Fruit fly (Drosophila melanogaster) whole organism, prepupa: Measurements from ENCODE around the gene CG12986.

ENCODE experiments used
- Blimp-1 ChIP-seq: fragments of 200-800 bp; sonication (Bioruptor generic); optimal IDR thresholded peaks from 3 replicates; lab custom pipeline; 2017; ENCODE audit warnings: missing biosample characterization, missing genetic modification characterization, mild to moderate bottlenecking, moderate library complexity, missing genetic modification reagents
- CG10631 ChIP-seq: fragments of 200-800 bp; sonication (Bioruptor generic); optimal IDR thresholded peaks from 2 replicates; lab custom pipeline; 2016; ENCODE audit warnings: missing biosample characterization, missing genetic modification characterization
- CG10669 ChIP-seq: fragments of 200-800 bp; sonication (Bioruptor generic); optimal IDR thresholded peaks from 3 replicates; lab custom pipeline; 2018; ENCODE audit warnings: missing biosample characterization, mild to moderate bottlenecking, missing genetic modification characterization, moderate library complexity
- CG11762 ChIP-seq: fragments of 200-800 bp; sonication (Bioruptor generic); optimal IDR thresholded peaks from 3 replicates; lab custom pipeline; 2016; ENCODE audit warnings: missing biosample characterization, missing genetic modification characterization; ENCODE audit not compliant: insufficient read depth
- CG11902 ChIP-seq: fragments of 200-800 bp; sonication (Bioruptor generic); optimal IDR thresholded peaks from 3 replicates; lab custom pipeline; 2016; ENCODE audit warnings: missing biosample characterization, missing genetic modification characterization
- CG15336 ChIP-seq: fragments of 200-800 bp; sonication (Bioruptor generic); IDR thresholded peaks from 2 replicates; pipeline ENCODE4 v1.3.6; 2022; ENCODE audit warnings: missing biosample characterization, missing genetic modification characterization
- CG1621 ChIP-seq: fragments of 200-800 bp; sonication (Bioruptor generic); optimal IDR thresholded peaks from 3 replicates; lab custom pipeline; 2018; ENCODE audit warnings: missing biosample characterization, mild to moderate bottlenecking, missing genetic modification characterization
- CG16779 ChIP-seq: fragments of 200-800 bp; sonication (Bioruptor generic); optimal IDR thresholded peaks from 3 replicates; lab custom pipeline; 2017; ENCODE audit warnings: missing biosample characterization, mild to moderate bottlenecking, missing genetic modification characterization
- CG3032 ChIP-seq: fragments of 200-800 bp; optimal IDR thresholded peaks from 2 replicates; lab custom pipeline; 2019; ENCODE audit warnings: missing biosample characterization, mild to moderate bottlenecking, missing genetic modification characterization, moderate library complexity
- CG31627 ChIP-seq: fragments of 200-800 bp; sonication (Bioruptor generic); optimal IDR thresholded peaks from 3 replicates; lab custom pipeline; 2016; ENCODE audit warnings: missing biosample characterization, missing genetic modification characterization
- CG32006 ChIP-seq: fragments of 200-800 bp; sonication (Bioruptor generic); optimal IDR thresholded peaks from 3 replicates; lab custom pipeline; 2017; ENCODE audit warnings: missing biosample characterization, mild to moderate bottlenecking, missing genetic modification characterization
- CG34406 ChIP-seq: fragments of 200-800 bp; sonication (Bioruptor generic); optimal IDR thresholded peaks from 3 replicates; lab custom pipeline; 2016; ENCODE audit warnings: missing biosample characterization, missing genetic modification characterization
- CG4318 ChIP-seq: fragments of 200-800 bp; sonication (Bioruptor generic); optimal IDR thresholded peaks from 3 replicates; lab custom pipeline; 2017; ENCODE audit warnings: missing biosample characterization, mild to moderate bottlenecking, missing genetic modification characterization
- CG6163 ChIP-seq: fragments of 200-800 bp; sonication (Bioruptor generic); IDR thresholded peaks from 3 replicates; pipeline ENCODE4 v1.3.6; 2022; ENCODE audit warnings: missing biosample characterization, missing genetic modification characterization
- CG6792 ChIP-seq: fragments of 200-800 bp; sonication (Bioruptor generic); optimal IDR thresholded peaks from 3 replicates; lab custom pipeline; 2016; ENCODE audit warnings: missing biosample characterization, missing genetic modification characterization
- CG6854 ChIP-seq: fragments of 200-800 bp; sonication (Bioruptor generic); optimal IDR thresholded peaks from 2 replicates; lab custom pipeline; 2017; ENCODE audit warnings: missing biosample characterization, mild to moderate bottlenecking, missing genetic modification characterization
- CG7368 ChIP-seq: fragments of 200-800 bp; sonication (Bioruptor generic); optimal IDR thresholded peaks from 3 replicates; lab custom pipeline; 2016; ENCODE audit warnings: missing biosample characterization, missing genetic modification characterization
- CG8119 ChIP-seq: fragments of 200-800 bp; sonication (Bioruptor generic); IDR thresholded peaks from 3 replicates; pipeline ENCODE4 v1.3.6; 2022; ENCODE audit warnings: missing biosample characterization, missing genetic modification characterization
- CG9139 ChIP-seq: fragments of 200-800 bp; sonication (Bioruptor generic); optimal IDR thresholded peaks from 3 replicates; lab custom pipeline; 2017; ENCODE audit warnings: missing biosample characterization, mild to moderate bottlenecking, missing genetic modification characterization
- Eip75B ChIP-seq: fragments of 200-800 bp; sonication (Bioruptor generic); optimal IDR thresholded peaks from 3 replicates; lab custom pipeline; 2016; ENCODE audit warnings: missing biosample characterization, missing genetic modification characterization
- Eip78C ChIP-seq: fragments of 200-800 bp; sonication (Bioruptor generic); peaks from one replicate; lab custom pipeline; 2016; ENCODE audit warnings: missing biosample characterization, missing genetic modification characterization
- Eip93F ChIP-seq: fragments of 200-800 bp; sonication (Bioruptor generic); optimal IDR thresholded peaks from 2 replicates; lab custom pipeline; 2016; ENCODE audit warnings: missing biosample characterization, mild to moderate bottlenecking, missing genetic modification characterization
- Ets21C ChIP-seq: fragments of 200-800 bp; sonication (Bioruptor generic); optimal IDR thresholded peaks from 3 replicates; lab custom pipeline; 2016; ENCODE audit warnings: missing biosample characterization, missing genetic modification characterization
- Ets96B ChIP-seq: fragments of 200-800 bp; optimal IDR thresholded peaks from 2 replicates; lab custom pipeline; 2019; ENCODE audit warnings: missing biosample characterization, mild to moderate bottlenecking, missing genetic modification characterization, moderate library complexity
- Gug ChIP-seq: fragments of 200-800 bp; sonication (Bioruptor generic); IDR thresholded peaks from 2 replicates; pipeline ENCODE4 v1.3.6; 2022; ENCODE audit warnings: missing biosample characterization, missing genetic modification characterization
- Hr38 ChIP-seq: sonication (Bioruptor generic); optimal IDR thresholded peaks from 2 replicates; lab custom pipeline; 2016; ENCODE audit warnings: missing biosample characterization, missing genetic modification characterization
- Hr39 ChIP-seq: fragments of 200-800 bp; sonication (Bioruptor generic); optimal IDR thresholded peaks from 2 replicates; lab custom pipeline; 2016; ENCODE audit warnings: missing biosample characterization, missing genetic modification characterization
- Hr4 ChIP-seq: fragments of 200-800 bp; sonication (Bioruptor generic); optimal IDR thresholded peaks from 3 replicates; lab custom pipeline; 2016; ENCODE audit warnings: missing biosample characterization, missing genetic modification characterization
- Met ChIP-seq: fragments of 200-800 bp; sonication (Bioruptor generic); optimal IDR thresholded peaks from 3 replicates; lab custom pipeline; 2016; ENCODE audit warnings: missing biosample characterization, missing genetic modification characterization
- OdsH ChIP-seq: fragments of 200-800 bp; sonication (Bioruptor generic); optimal IDR thresholded peaks from 3 replicates; lab custom pipeline; 2016; ENCODE audit warnings: missing biosample characterization, missing genetic modification characterization
- Smox ChIP-seq: fragments of 200-800 bp; sonication (Bioruptor generic); optimal IDR thresholded peaks from 3 replicates; lab custom pipeline; 2016; ENCODE audit warnings: missing biosample characterization, missing genetic modification characterization
- Sox102F ChIP-seq: fragments of 200-800 bp; sonication (Bioruptor generic); optimal IDR thresholded peaks from 2 replicates; lab custom pipeline; 2016; ENCODE audit warnings: missing biosample characterization, mild to moderate bottlenecking, missing genetic modification characterization
- Sox14 ChIP-seq: fragments of 200-800 bp; sonication (Bioruptor generic); optimal IDR thresholded peaks from 3 replicates; lab custom pipeline; 2016; ENCODE audit warnings: missing biosample characterization, missing genetic modification characterization
- achi ChIP-seq: fragments of 200-800 bp; sonication (Bioruptor generic); optimal IDR thresholded peaks from 3 replicates; lab custom pipeline; 2016; ENCODE audit warnings: missing biosample characterization, missing genetic modification characterization
- acj6 ChIP-seq: fragments of 200-800 bp; sonication (Bioruptor generic); optimal IDR thresholded peaks from 3 replicates; lab custom pipeline; 2016; ENCODE audit warnings: missing biosample characterization, missing genetic modification characterization
- cyc ChIP-seq: fragments of 200-800 bp; sonication (Bioruptor generic); optimal IDR thresholded peaks from 3 replicates; lab custom pipeline; 2016; ENCODE audit warnings: missing biosample characterization, missing genetic modification characterization
- dac ChIP-seq: fragments of 200-800 bp; sonication (Bioruptor generic); optimal IDR thresholded peaks from 2 replicates; lab custom pipeline; 2017; ENCODE audit warnings: missing biosample characterization, mild to moderate bottlenecking, missing genetic modification characterization
- dsx ChIP-seq: fragments of 200-800 bp; optimal IDR thresholded peaks from 3 replicates; lab custom pipeline; 2019; ENCODE audit warnings: missing biosample characterization, mild to moderate bottlenecking, missing genetic modification characterization, moderate library complexity; ENCODE audit not compliant: poor library complexity, severe bottlenecking
- eg ChIP-seq: fragments of 200-800 bp; sonication (Bioruptor generic); IDR thresholded peaks from 3 replicates; pipeline ENCODE4 v1.3.6; 2022; ENCODE audit warnings: missing biosample characterization, missing genetic modification characterization
- fd59A ChIP-seq: fragments of 200-800 bp; sonication (Bioruptor generic); optimal IDR thresholded peaks from 2 replicates; lab custom pipeline; 2017; ENCODE audit warnings: missing biosample characterization, mild to moderate bottlenecking, missing genetic modification characterization, missing genetic modification reagents
- fd85E ChIP-seq: fragments of 200-800 bp; sonication (Bioruptor generic); optimal IDR thresholded peaks from 3 replicates; lab custom pipeline; 2016; ENCODE audit warnings: missing biosample characterization, missing genetic modification characterization
- fkh ChIP-seq: fragments of 200-800 bp; sonication (Bioruptor generic); optimal IDR thresholded peaks from 3 replicates; lab custom pipeline; 2017; ENCODE audit warnings: missing biosample characterization, mild to moderate bottlenecking, missing genetic modification characterization, moderate library complexity
- lz ChIP-seq: fragments of 200-800 bp; sonication (Bioruptor generic); optimal IDR thresholded peaks from 3 replicates; lab custom pipeline; 2016; ENCODE audit warnings: missing biosample characterization, missing genetic modification characterization
- net ChIP-seq: fragments of 200-800 bp; sonication (Bioruptor generic); optimal IDR thresholded peaks from 3 replicates; lab custom pipeline; 2016; ENCODE audit warnings: missing biosample characterization, missing genetic modification characterization
- pdm3 ChIP-seq: fragments of 200-800 bp; sonication (Bioruptor generic); optimal IDR thresholded peaks from 3 replicates; lab custom pipeline; 2016; ENCODE audit warnings: missing biosample characterization, missing genetic modification characterization
- spab ChIP-seq: fragments of 200-800 bp; sonication (Bioruptor generic); optimal IDR thresholded peaks from 2 replicates; lab custom pipeline; 2017; ENCODE audit warnings: missing biosample characterization, mild to moderate bottlenecking, missing genetic modification characterization, missing genetic modification reagents
- ss ChIP-seq, 2 experiments: fragments of 200-800 bp; sonication (Bioruptor generic); optimal IDR thresholded peaks; 2 replicates in 1 of 2; 3 replicates in 1 of 2; lab custom pipeline; 2017 to 2018; ENCODE audit warnings: mild to moderate bottlenecking in 2 of 2, missing biosample characterization in 2 of 2, missing genetic modification characterization in 2 of 2, moderate library complexity in 1 of 2
- svp ChIP-seq: fragments of 200-800 bp; sonication (Bioruptor generic); peaks from one replicate; lab custom pipeline; 2016; ENCODE audit warnings: missing biosample characterization, missing genetic modification characterization
- topi ChIP-seq: fragments of 200-800 bp; sonication (Bioruptor generic); optimal IDR thresholded peaks from 3 replicates; lab custom pipeline; 2016; ENCODE audit warnings: missing biosample characterization, missing genetic modification characterization
- vri ChIP-seq: fragments of 200-800 bp; sonication (Bioruptor generic); optimal IDR thresholded peaks from 3 replicates; lab custom pipeline; 2016; ENCODE audit warnings: missing biosample characterization, mild to moderate bottlenecking, missing genetic modification characterization

Gene CG12986

DNA sequence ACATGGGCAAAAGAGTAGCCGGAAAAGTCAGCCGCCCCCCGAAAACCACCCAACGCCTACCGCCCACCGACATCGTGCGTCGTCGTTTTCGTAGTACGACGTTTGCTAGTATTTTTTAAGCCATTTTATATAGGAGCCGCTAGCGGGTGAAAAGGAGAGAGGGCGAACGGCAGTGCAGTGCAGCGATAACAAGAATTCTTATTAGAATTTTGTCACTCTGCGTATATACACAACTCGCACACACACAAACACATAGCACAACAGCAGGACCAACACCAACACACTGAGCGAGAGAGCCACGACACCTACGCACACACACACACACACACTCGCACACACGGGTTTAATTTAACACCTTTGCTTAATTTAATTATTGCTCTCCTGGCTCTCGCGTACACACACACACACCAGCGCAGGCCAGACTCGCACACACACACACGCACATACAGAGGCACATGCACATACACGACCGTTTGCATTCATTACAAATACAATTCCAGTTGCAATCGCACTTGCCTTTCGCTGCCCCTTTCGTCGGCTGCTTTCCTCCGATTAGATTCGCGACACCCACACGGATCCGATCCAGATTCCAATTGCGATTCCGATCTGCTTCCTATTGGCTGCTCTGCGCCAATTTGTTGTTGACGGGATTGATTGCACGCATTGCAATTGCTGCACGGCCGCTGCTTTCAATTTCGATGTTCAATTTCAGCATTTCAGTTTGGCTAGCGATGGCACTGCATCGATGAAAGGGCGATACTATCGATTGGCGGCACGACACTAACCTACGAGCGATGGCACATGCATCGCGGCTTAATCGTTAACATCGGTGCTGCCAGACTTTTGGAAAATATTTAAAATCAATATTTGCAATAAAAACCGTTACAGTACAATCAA is 7.6 kb upstream of the CG12986 start, which contains the start of gene Socs16D:
Socs16D (minus strand) TSS at position 758 of the 897 bp plus-strand sequence.
- TF ChIP-seq CG8119 (no peak), CG11762 (no peak), CG9139 (no peak), CG15336 (peak; percentile 46), net (GFP tag; lab: Kevin White, UChicago) (no peak), CG10669 (no peak), OdsH (GFP tag; lab: Kevin White, UChicago) (peak; percentile 33), CG6792 (GFP tag; lab: Kevin White, UChicago) (no peak), ss (GFP tag; optimal IDR thresholded peaks at IDR 0.05; lab: Kevin White, UChicago) (peak; percentile 60 to 61), Hr38 (GFP tag; lab: Kevin White, UChicago) (no peak), achi (no peak), pdm3 (peak; percentile 27), CG11902 (no peak), CG4318 (GFP tag; lab: Kevin White, UChicago) (no peak), Smox (GFP tag; lab: Kevin White, UChicago) (peak; percentile 34), Gug (GFP tag; lab: Robert Waterston, UW) (no peak), Eip93F (GFP tag; lab: Kevin White, UChicago) (no peak), Sox14 (peak; percentile 15), cyc (GFP tag; lab: Kevin White, UChicago) (peak; percentile 15), dsx (GFP tag; lab: Kevin White, UChicago) (peak; percentile 13), Eip75B (GFP tag; lab: Kevin White, UChicago) (no peak), vri (GFP tag; lab: Kevin White, UChicago) (peak; percentile 33), CG6163 (GFP tag; lab: Robert Waterston, UW) (no peak; the same call in 2 of the 3 replicates), Eip78C (GFP tag; lab: Kevin White, UChicago) (peak; percentile 75), Blimp-1 (GFP tag; lab: Kevin White, UChicago) (no peak), CG1621 (no peak), Ets21C (no peak), CG10631 (GFP tag; lab: Kevin White, UChicago) (peak; percentile 1), spab (GFP tag; lab: Kevin White, UChicago) (no peak), acj6 (GFP tag; lab: Kevin White, UChicago) (no peak), topi (GFP tag; lab: Kevin White, UChicago) (peak; percentile 47), lz (peak; percentile 26), fd59A (GFP tag; lab: Kevin White, UChicago) (no peak), fkh (GFP tag; lab: Kevin White, UChicago) (peak; percentile 94), Hr4 (no peak), CG3032 (tag; lab: Kevin White, UChicago) (peak; percentile 14), Sox102F (GFP tag; lab: Kevin White, UChicago) (peak; percentile 45), dac (no peak), Met (peak; percentile 37), eg (GFP tag; lab: Robert Waterston, UW) (0 out of 3 replicates have a peak, but pooled peaks have one; percentile 10), CG34406 (GFP tag; lab: Kevin White, UChicago) (no peak), Ets96B (no peak), svp (peak; percentile 52), CG31627 (GFP tag; lab: Kevin White, UChicago) (peak; percentile 32), CG16779 (tag; lab: Kevin White, UChicago) (peak; percentile 20), CG32006 (GFP tag; lab: Kevin White, UChicago) (no peak), Hr39 (GFP tag; lab: Kevin White, UChicago) (peak; percentile 1), CG6854 (GFP tag; lab: Kevin White, UChicago) (peak; percentile 79), fd85E (GFP tag; lab: Kevin White, UChicago) (no peak), CG7368 (GFP tag; lab: Kevin White, UChicago) (no peak)
